Fruit fly (Drosophila melanogaster) whole organism, pupa: ENCODE measurements around the gene CG8641.

Experiments used
- CG10348 ChIP-seq: fragments of 200-800 bp; sonication (Bioruptor generic); IDR thresholded peaks from 2 replicates; pipeline ENCODE4 v1.3.6; 2022; ENCODE audit warnings: missing biosample characterization, missing genetic modification characterization
- CG12605 ChIP-seq: fragments of 200-800 bp; sonication (Bioruptor generic); IDR thresholded peaks from 2 replicates; pipeline ENCODE4 v1.3.6; 2022; ENCODE audit warnings: missing biosample characterization, missing genetic modification characterization
- CG13204 ChIP-seq: fragments of 200-800 bp; sonication (Bioruptor generic); optimal IDR thresholded peaks from 2 replicates; lab custom pipeline; 2018; ENCODE audit warnings: missing biosample characterization, mild to moderate bottlenecking, missing genetic modification characterization, moderate library complexity
- CG14655 ChIP-seq: fragments of 200-800 bp; sonication (Bioruptor generic); optimal IDR thresholded peaks from 3 replicates; lab custom pipeline; 2017; ENCODE audit warnings: mild to moderate bottlenecking, missing biosample characterization, missing genetic modification reagents, missing genetic modification characterization
- CG15710 ChIP-seq: fragments of 200-800 bp; sonication (Bioruptor generic); optimal IDR thresholded peaks from 2 replicates; lab custom pipeline; 2018; ENCODE audit warnings: missing biosample characterization, mild to moderate bottlenecking, missing genetic modification characterization, moderate library complexity
- CG17806 ChIP-seq: fragments of 200-800 bp; sonication (Bioruptor generic); optimal IDR thresholded peaks from 2 replicates; lab custom pipeline; 2018; ENCODE audit warnings: missing biosample characterization, mild to moderate bottlenecking, missing genetic modification characterization, moderate library complexity
- CG32121 ChIP-seq: fragments of 200-800 bp; sonication (Bioruptor generic); IDR thresholded peaks from 2 replicates; pipeline ENCODE4 v1.3.6; 2022; ENCODE audit warnings: missing biosample characterization, missing genetic modification characterization
- CG34367 ChIP-seq: fragments of 200-800 bp; sonication (Bioruptor generic); optimal IDR thresholded peaks from 2 replicates; lab custom pipeline; 2018; ENCODE audit warnings: missing biosample characterization, mild to moderate bottlenecking, missing genetic modification characterization
- CG4496 ChIP-seq: fragments of 200-800 bp; sonication (Bioruptor generic); IDR thresholded peaks from 3 replicates; pipeline ENCODE4 v1.3.6; 2022; ENCODE audit warnings: missing biosample characterization, missing genetic modification characterization
- CG8159 ChIP-seq: fragments of 200-800 bp; sonication (Bioruptor generic); optimal IDR thresholded peaks from 3 replicates; lab custom pipeline; 2018; ENCODE audit warnings: missing biosample characterization, mild to moderate bottlenecking, missing genetic modification characterization, moderate library complexity
- CG8301 ChIP-seq: fragments of 200-800 bp; sonication (Bioruptor generic); optimal IDR thresholded peaks from 2 replicates; lab custom pipeline; 2018; ENCODE audit warnings: missing biosample characterization, mild to moderate bottlenecking, missing genetic modification characterization
- CG9948 ChIP-seq: fragments of 200-800 bp; sonication (Bioruptor generic); optimal IDR thresholded peaks from 2 replicates; lab custom pipeline; 2018; ENCODE audit warnings: missing biosample characterization, mild to moderate bottlenecking, missing genetic modification characterization, moderate library complexity
- D1 ChIP-seq: fragments of 200-800 bp; sonication (Bioruptor generic); optimal IDR thresholded peaks from 2 replicates; lab custom pipeline; 2018; ENCODE audit warnings: missing biosample characterization, mild to moderate bottlenecking, missing genetic modification characterization, moderate library complexity
- EcR ChIP-seq: fragments of 200-800 bp; sonication (Bioruptor generic); optimal IDR thresholded peaks from 3 replicates; lab custom pipeline; 2019; ENCODE audit warnings: missing biosample characterization, missing genetic modification characterization, mild to moderate bottlenecking, moderate library complexity, missing genetic modification reagents
- Ets98B ChIP-seq: fragments of 200-800 bp; sonication (Bioruptor generic); IDR thresholded peaks from 2 replicates; pipeline ENCODE4 v1.3.6; 2022; ENCODE audit warnings: missing biosample characterization, missing genetic modification characterization
- Pif1A ChIP-seq: fragments of 200-800 bp; sonication (Bioruptor generic); optimal IDR thresholded peaks from 3 replicates; lab custom pipeline; 2016; ENCODE audit warnings: missing biosample characterization, missing genetic modification characterization
- Pif1B ChIP-seq: fragments of 200-800 bp; sonication (Bioruptor generic); optimal IDR thresholded peaks from 3 replicates; lab custom pipeline; 2016; ENCODE audit warnings: missing biosample characterization, missing genetic modification characterization
- Snoo ChIP-seq: fragments of 200-800 bp; sonication (Bioruptor generic); optimal IDR thresholded peaks from 3 replicates; lab custom pipeline; 2017; ENCODE audit warnings: missing biosample characterization, mild to moderate bottlenecking, missing genetic modification characterization, inconsistent platforms
- fd96Ca ChIP-seq: fragments of 200-800 bp; sonication (Bioruptor generic); IDR thresholded peaks from 3 replicates; pipeline ENCODE4 v1.3.6; 2022; ENCODE audit warnings: missing biosample characterization, missing genetic modification characterization
- gl ChIP-seq: fragments of 200-800 bp; sonication (Bioruptor generic); optimal IDR thresholded peaks from 2 replicates; lab custom pipeline; 2018; ENCODE audit warnings: missing biosample characterization, mild to moderate bottlenecking, missing genetic modification characterization
- rn ChIP-seq: fragments of 200-800 bp; sonication (Bioruptor generic); IDR thresholded peaks from 2 replicates; pipeline ENCODE4 v1.3.6; 2022; ENCODE audit warnings: missing biosample characterization, missing genetic modification characterization

CG8641 gene

DNA sequence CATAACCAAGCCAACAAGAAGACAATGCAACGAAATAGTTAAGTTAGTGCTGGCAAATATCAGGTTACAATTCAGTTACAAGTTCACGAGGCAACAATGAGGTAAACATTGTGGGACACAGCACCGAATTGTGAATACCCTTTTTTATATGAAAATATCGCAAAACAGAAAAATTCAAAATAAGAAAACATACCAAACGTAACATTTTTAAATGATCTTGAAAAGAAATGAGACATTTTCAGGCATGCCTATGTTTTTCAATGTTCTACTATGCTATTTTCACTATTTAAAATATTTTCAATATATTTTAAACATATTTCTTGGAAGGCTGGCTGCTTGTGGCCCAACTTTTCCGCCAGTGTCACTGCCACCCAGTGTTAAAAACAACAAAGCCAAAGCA, 26.7 kb upstream of the CG8641 start:
- TF ChIP-seq CG4496, result peak; percentile 40; the same call in 1 of the 3 replicates
- TF ChIP-seq Ets98B, result no peak
- TF ChIP-seq CG17806 (tag; lab: Kevin White, UChicago), result no peak
- TF ChIP-seq CG14655 (GFP tag; lab: Kevin White, UChicago), result peak; percentile 13
- TF ChIP-seq fd96Ca (GFP tag; lab: Robert Waterston, UW), result no peak

DNA sequence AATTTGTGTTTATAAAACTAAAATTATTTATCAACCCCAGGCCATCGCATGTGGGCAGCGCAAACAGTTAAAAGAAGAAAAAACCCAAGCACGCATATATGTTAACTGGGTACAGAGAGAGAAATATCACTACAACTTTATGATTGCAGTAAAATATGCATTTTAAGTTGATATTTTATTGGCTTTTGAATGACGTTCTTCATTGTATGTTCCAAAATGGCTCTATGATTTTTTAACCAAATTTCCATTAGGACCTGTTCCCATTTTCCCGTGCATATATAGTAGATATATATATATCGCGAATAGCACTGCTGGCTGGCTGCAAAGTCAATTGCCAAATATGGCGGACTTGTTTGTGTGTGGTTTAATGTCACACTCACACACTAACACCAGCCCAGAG, 19.3 kb upstream of the CG8641 start:
- TF ChIP-seq CG12605 (GFP tag; lab: Robert Waterston, UW), result no peak
- TF ChIP-seq Ets98B, result peak; percentile 74
- no peak for TF ChIP-seq Snoo (tag; lab: Kevin White, UChicago)
- no peak for TF ChIP-seq gl (tag; lab: Kevin White, UChicago)
- no peak for TF ChIP-seq CG8159 (tag; lab: Kevin White, UChicago)
- no peak for TF ChIP-seq CG13204 (GFP tag; lab: Kevin White, UChicago)
- TF ChIP-seq EcR, result no peak
- 0 out of 2 replicates have a peak, but pooled peaks have one; percentile 15 for TF ChIP-seq rn (GFP tag; lab: Robert Waterston, UW)
- no peak for TF ChIP-seq fd96Ca (GFP tag; lab: Robert Waterston, UW)
- TF ChIP-seq CG9948 (tag; lab: Kevin White, UChicago), result no peak
- no peak for TF ChIP-seq CG15710 (tag; lab: Kevin White, UChicago)
- no peak for TF ChIP-seq D1 (tag; lab: Kevin White, UChicago)
- peak; percentile 23 for TF ChIP-seq CG14655 (GFP tag; lab: Kevin White, UChicago)
- peak; percentile 7 for TF ChIP-seq Pif1B (GFP tag; lab: Kevin White, UChicago)
- no peak for TF ChIP-seq CG17806 (tag; lab: Kevin White, UChicago)
- TF ChIP-seq CG10348 (GFP tag; lab: Robert Waterston, UW), result no peak
- TF ChIP-seq Pif1A, result peak; percentile 20
- peak; percentile 71; the same call in 2 of the 3 replicates for TF ChIP-seq CG4496
- TF ChIP-seq CG34367 (tag; lab: Kevin White, UChicago), result no peak
- TF ChIP-seq CG32121 (GFP tag; lab: Robert Waterston, UW), result peak; percentile 59; the same call in 1 of the 2 replicates
- peak; percentile 35 for TF ChIP-seq CG8301 (tag; lab: Kevin White, UChicago)

DNA sequence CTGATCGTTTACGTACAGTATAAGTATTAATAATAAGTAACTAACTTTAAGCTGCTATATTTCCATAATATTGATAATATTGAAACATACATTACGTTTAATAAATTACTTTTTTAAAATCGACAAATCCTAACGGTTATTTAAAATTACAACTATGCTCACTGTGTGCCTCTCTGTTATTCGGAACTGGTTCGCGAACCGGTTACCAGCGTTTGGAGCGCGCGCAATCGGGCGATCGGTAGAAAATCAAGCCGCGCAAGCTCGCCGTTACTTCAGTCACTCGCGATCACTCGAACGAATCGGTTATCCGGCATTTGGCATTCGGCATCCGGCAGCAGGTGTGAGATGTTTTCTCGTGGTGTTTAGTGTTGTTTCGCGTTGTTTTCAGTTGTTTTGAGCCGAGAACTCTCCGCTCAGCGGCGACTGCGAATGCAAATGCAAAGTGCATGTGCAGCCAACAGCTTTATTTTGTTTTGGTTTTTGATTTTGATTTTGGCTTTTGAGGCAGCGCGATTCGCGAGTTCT, 17.3 kb upstream of the CG8641 start, which contains the start of gene form3:
form3 (plus strand) TSS at position 271 of the 525 bp plus-strand sequence.
- TF ChIP-seq CG9948 (tag; lab: Kevin White, UChicago) (no peak), CG34367 (tag; lab: Kevin White, UChicago) (no peak), EcR (no peak), CG13204 (GFP tag; lab: Kevin White, UChicago) (peak; percentile 9), fd96Ca (GFP tag; lab: Robert Waterston, UW) (0 out of 3 replicates have a peak, but pooled peaks have one; percentile 9), CG14655 (GFP tag; lab: Kevin White, UChicago) (no peak), rn (GFP tag; lab: Robert Waterston, UW) (no peak), Ets98B (peak; percentile 37; the same call in 1 of the 2 replicates), CG15710 (tag; lab: Kevin White, UChicago) (no peak), CG8159 (tag; lab: Kevin White, UChicago) (no peak), CG32121 (GFP tag; lab: Robert Waterston, UW) (no peak), CG17806 (tag; lab: Kevin White, UChicago) (no peak)
- TF ChIP-seq, all 21 proteins: peak for 3

DNA sequence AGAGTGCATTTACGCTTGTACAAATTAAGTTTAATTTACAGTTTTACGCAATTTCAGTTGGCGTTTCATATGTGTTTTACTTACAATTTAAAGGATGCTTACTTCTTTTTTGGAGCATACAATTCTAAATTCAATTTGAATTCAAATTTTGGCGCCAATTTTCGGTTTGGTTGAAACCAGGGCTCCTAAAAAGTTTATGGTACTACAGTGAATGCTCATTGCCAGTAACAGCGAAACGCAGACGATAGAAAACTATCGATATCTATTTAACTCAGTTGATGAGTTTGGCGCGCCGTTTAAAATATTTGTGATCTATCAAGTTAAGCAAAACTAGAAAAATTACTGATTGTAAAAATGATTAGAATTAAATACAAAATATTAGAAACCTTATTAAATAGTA, 16.8 kb upstream of the CG8641 start:
- TF ChIP-seq CG8301 (tag; lab: Kevin White, UChicago) (no peak), CG8159 (tag; lab: Kevin White, UChicago) (no peak), Pif1B (GFP tag; lab: Kevin White, UChicago) (no peak), Ets98B (no peak), CG12605 (GFP tag; lab: Robert Waterston, UW) (no peak), CG32121 (GFP tag; lab: Robert Waterston, UW) (no peak), fd96Ca (GFP tag; lab: Robert Waterston, UW) (no peak), CG17806 (tag; lab: Kevin White, UChicago) (no peak), CG34367 (tag; lab: Kevin White, UChicago) (no peak)
- TF ChIP-seq, all 21 proteins: peak for 0

DNA sequence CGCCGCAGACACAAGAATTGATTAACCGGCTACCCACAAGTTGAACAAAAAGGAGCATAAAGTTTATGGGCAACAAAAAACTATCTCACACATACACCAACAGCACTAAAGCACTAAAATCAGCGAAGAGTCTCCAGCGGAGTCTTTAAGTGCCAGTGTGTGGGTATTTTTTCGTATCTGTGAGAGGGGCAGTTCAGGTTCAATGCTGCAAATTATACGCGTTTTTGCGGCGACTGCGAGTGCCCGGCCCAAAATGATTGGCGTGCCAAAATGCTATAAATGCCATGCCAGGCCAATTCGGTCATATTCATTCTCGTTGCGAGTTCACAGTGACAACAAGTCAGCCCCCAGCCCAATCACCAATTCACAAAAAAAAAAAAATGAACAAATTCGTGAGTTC, 15.6 kb upstream of the CG8641 start, which contains the start of gene Cpr65Ec:
Cpr65Ec (plus strand) TSS at position 301 of the 400 bp plus-strand sequence.
- TF ChIP-seq CG14655 (GFP tag; lab: Kevin White, UChicago), result no peak
- TF ChIP-seq EcR, result no peak
- TF ChIP-seq gl (tag; lab: Kevin White, UChicago), result no peak
- no peak for TF ChIP-seq CG13204 (GFP tag; lab: Kevin White, UChicago)
- TF ChIP-seq CG4496, result no peak
- no peak for TF ChIP-seq CG9948 (tag; lab: Kevin White, UChicago)
- no peak for TF ChIP-seq Pif1B (GFP tag; lab: Kevin White, UChicago)
- no peak for TF ChIP-seq rn (GFP tag; lab: Robert Waterston, UW)
- no peak for TF ChIP-seq CG17806 (tag; lab: Kevin White, UChicago)
- no peak for TF ChIP-seq Pif1A

DNA sequence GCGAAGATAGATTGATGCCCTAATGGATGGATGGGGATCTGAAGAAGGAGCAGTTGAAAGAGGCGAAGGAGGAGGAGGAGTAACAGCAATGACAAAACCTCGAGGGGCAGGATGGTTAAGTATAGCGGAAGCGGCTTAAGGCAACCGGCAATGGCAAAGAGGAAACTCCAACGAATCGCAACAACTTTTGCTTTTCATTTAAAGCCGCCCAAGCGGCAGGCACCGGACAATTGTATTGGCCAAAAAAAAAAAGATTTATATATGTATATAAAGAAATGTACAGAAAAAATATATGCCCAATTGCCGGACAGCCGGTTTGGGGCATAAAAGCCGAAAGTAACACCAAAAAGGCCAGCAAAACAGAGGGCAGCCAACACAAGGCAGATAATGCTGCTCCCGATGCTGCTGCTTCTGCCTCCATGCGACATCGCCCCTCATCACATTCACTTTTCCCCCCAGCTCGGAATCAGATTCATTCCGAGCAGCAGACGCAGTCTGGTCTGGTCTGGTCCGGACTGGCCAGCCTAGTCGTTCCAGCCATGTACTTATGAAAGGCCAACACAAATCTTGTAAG, 14.2 kb upstream of the CG8641 start:
- TF ChIP-seq Ets98B (no peak), CG8301 (tag; lab: Kevin White, UChicago) (no peak), CG15710 (tag; lab: Kevin White, UChicago) (no peak), EcR (no peak), CG34367 (tag; lab: Kevin White, UChicago) (no peak), CG17806 (tag; lab: Kevin White, UChicago) (no peak), D1 (tag; lab: Kevin White, UChicago) (no peak), Pif1B (GFP tag; lab: Kevin White, UChicago) (no peak)
